Fruit fly (Drosophila melanogaster) whole organism, embryonic: ENCODE results near the gene miple1.

Source experiments
- Antp ChIP-seq: fragments of 200-800 bp; sonication (Bioruptor generic); optimal IDR thresholded peaks from 3 replicates; lab custom pipeline; 2016; ENCODE audit warnings: missing biosample characterization, missing genetic modification characterization
- BtbVII ChIP-seq: fragments of 200-800 bp; sonication (Bioruptor generic); optimal IDR thresholded peaks from 3 replicates; lab custom pipeline; 2017; ENCODE audit warnings: missing biosample characterization, mild to moderate bottlenecking, missing genetic modification characterization
- CG10654 ChIP-seq: fragments of 200-800 bp; sonication (Bioruptor generic); optimal IDR thresholded peaks from 2 replicates; lab custom pipeline; 2016; ENCODE audit warnings: missing biosample characterization, missing genetic modification characterization
- CG10979 ChIP-seq: fragments of 200-800 bp; sonication (Bioruptor generic); optimal IDR thresholded peaks from 2 replicates; lab custom pipeline; 2018; ENCODE audit warnings: missing biosample characterization, mild to moderate bottlenecking, missing genetic modification characterization, moderate library complexity
- CG13287 ChIP-seq: fragments of 200-800 bp; sonication (Bioruptor generic); IDR thresholded peaks from 2 replicates; pipeline ENCODE4 v1.3.6; 2022; ENCODE audit warnings: missing biosample characterization, missing genetic modification characterization; ENCODE audit not compliant: partially characterized antibody
- CG13424 ChIP-seq: fragments of 200-800 bp; sonication (Bioruptor generic); optimal IDR thresholded peaks from 2 replicates; lab custom pipeline; 2019; ENCODE audit warnings: missing biosample characterization, mild to moderate bottlenecking, missing genetic modification characterization, moderate library complexity
- CG14014 ChIP-seq: fragments of 200-800 bp; sonication (Bioruptor generic); IDR thresholded peaks from 2 replicates; pipeline ENCODE4 v1.3.6; 2022; ENCODE audit warnings: missing biosample characterization, missing genetic modification characterization
- CG14860 ChIP-seq: fragments of 200-800 bp; sonication (Bioruptor generic); IDR thresholded peaks from 3 replicates; pipeline ENCODE4 v1.3.6; 2022; ENCODE audit warnings: missing biosample characterization, missing genetic modification characterization; ENCODE audit not compliant: partially characterized antibody
- CG15269 ChIP-seq: fragments of 200-800 bp; sonication (Bioruptor generic); optimal IDR thresholded peaks from 2 replicates; lab custom pipeline; 2018; ENCODE audit warnings: missing biosample characterization, mild to moderate bottlenecking, missing genetic modification characterization, moderate library complexity
- CG1603 ChIP-seq: fragments of 200-800 bp; sonication (Bioruptor generic); optimal IDR thresholded peaks from 2 replicates; lab custom pipeline; 2019; ENCODE audit warnings: missing biosample characterization, mild to moderate bottlenecking, missing genetic modification characterization, moderate library complexity
- CG16863 ChIP-seq: fragments of 200-800 bp; sonication (Bioruptor generic); optimal IDR thresholded peaks from 3 replicates; lab custom pipeline; 2016; ENCODE audit warnings: missing biosample characterization, missing genetic modification characterization
- CG17385 ChIP-seq: fragments of 200-800 bp; sonication (Bioruptor generic); optimal IDR thresholded peaks from 3 replicates; lab custom pipeline; 2018; ENCODE audit warnings: missing biosample characterization, mild to moderate bottlenecking, missing genetic modification characterization
- CG18619 ChIP-seq: fragments of 200-800 bp; sonication (Bioruptor generic); optimal IDR thresholded peaks from 3 replicates; lab custom pipeline; 2017; ENCODE audit warnings: missing biosample characterization, mild to moderate bottlenecking, missing genetic modification characterization
- CG2889 ChIP-seq: fragments of 200-800 bp; sonication (Bioruptor generic); IDR thresholded peaks from 3 replicates; pipeline ENCODE4 v1.3.6; 2022; ENCODE audit warnings: missing biosample characterization, missing genetic modification characterization
- CG30431 ChIP-seq: fragments of 200-800 bp; sonication (Bioruptor generic); optimal IDR thresholded peaks from 2 replicates; lab custom pipeline; 2017; ENCODE audit warnings: missing biosample characterization, missing genetic modification characterization
- CG31441 ChIP-seq: fragments of 200-800 bp; sonication (Bioruptor generic); IDR thresholded peaks from 2 replicates; pipeline ENCODE4 v1.3.6; 2022; ENCODE audit warnings: missing biosample characterization, missing genetic modification characterization
- CG3847 ChIP-seq: fragments of 200-800 bp; sonication (Bioruptor generic); IDR thresholded peaks from 2 replicates; pipeline ENCODE4 v1.3.6; 2022; ENCODE audit warnings: missing biosample characterization, missing genetic modification characterization
- CG42726 ChIP-seq: fragments of 200-800 bp; sonication (Bioruptor generic); IDR thresholded peaks from 2 replicates; pipeline ENCODE4 v1.3.6; 2022; ENCODE audit warnings: missing biosample characterization, missing genetic modification characterization; ENCODE audit not compliant: partially characterized antibody
- CG4282 ChIP-seq: fragments of 200-800 bp; sonication (Bioruptor generic); optimal IDR thresholded peaks from 2 replicates; lab custom pipeline; 2016; ENCODE audit warnings: missing biosample characterization, missing genetic modification characterization
- CG4820 ChIP-seq: fragments of 200-800 bp; sonication (Bioruptor generic); optimal IDR thresholded peaks from 3 replicates; lab custom pipeline; 2016; ENCODE audit warnings: missing biosample characterization, missing genetic modification characterization
- CG5245 ChIP-seq: fragments of 200-800 bp; sonication (Bioruptor generic); optimal IDR thresholded peaks from 3 replicates; lab custom pipeline; 2016; ENCODE audit warnings: missing biosample characterization, missing genetic modification characterization
- CG7963 ChIP-seq: fragments of 200-800 bp; sonication (Bioruptor generic); IDR thresholded peaks from 3 replicates; pipeline ENCODE4 v1.3.6; 2022; ENCODE audit warnings: missing biosample characterization, missing genetic modification characterization; ENCODE audit not compliant: partially characterized antibody
- CG8388 ChIP-seq: fragments of 200-800 bp; sonication (Bioruptor generic); optimal IDR thresholded peaks from 2 replicates; lab custom pipeline; 2019; ENCODE audit warnings: missing biosample characterization, mild to moderate bottlenecking, missing genetic modification characterization, moderate library complexity
- CG8478 ChIP-seq: fragments of >200 bp; optimal IDR thresholded peaks from 2 replicates; lab custom pipeline; 2018
- CG9609 ChIP-seq: fragments of 200-800 bp; sonication (Bioruptor generic); optimal IDR thresholded peaks from 3 replicates; lab custom pipeline; 2016; ENCODE audit warnings: missing biosample characterization, missing genetic modification characterization
- CG9797 ChIP-seq: fragments of 200-800 bp; sonication (Bioruptor generic); optimal IDR thresholded peaks from 3 replicates; lab custom pipeline; 2018; ENCODE audit warnings: missing biosample characterization, mild to moderate bottlenecking, missing genetic modification characterization
- Camta ChIP-seq: fragments of 200-800 bp; sonication (Bioruptor generic); optimal IDR thresholded peaks from 2 replicates; lab custom pipeline; 2016; ENCODE audit warnings: missing biosample characterization, missing genetic modification characterization
- CkIIα-i1 ChIP-seq: fragments of 200-800 bp; sonication (Bioruptor generic); IDR thresholded peaks from 2 replicates; pipeline ENCODE4 v1.3.6; 2022; ENCODE audit warnings: missing biosample characterization, missing genetic modification characterization
- CoRest ChIP-seq: fragments of 200-800 bp; sonication (Bioruptor generic); optimal IDR thresholded peaks from 3 replicates; lab custom pipeline; 2018; ENCODE audit warnings: missing biosample characterization, mild to moderate bottlenecking, missing genetic modification characterization, moderate library complexity
- D19A ChIP-seq: fragments of 200-800 bp; optimal IDR thresholded peaks from 3 replicates; lab custom pipeline; 2019; ENCODE audit warnings: missing biosample characterization, mild to moderate bottlenecking, missing genetic modification characterization, moderate library complexity
- D19B ChIP-seq: fragments of 200-800 bp; sonication (Bioruptor generic); optimal IDR thresholded peaks from 2 replicates; lab custom pipeline; 2017; ENCODE audit warnings: missing biosample characterization, mild to moderate bottlenecking, missing genetic modification characterization
- Dp ChIP-seq: fragments of 200-800 bp; sonication (Bioruptor generic); optimal IDR thresholded peaks from 2 replicates; lab custom pipeline; 2018; ENCODE audit warnings: missing biosample characterization, mild to moderate bottlenecking, missing genetic modification characterization, moderate library complexity
- Ets65A ChIP-seq: fragments of 200-800 bp; sonication (Bioruptor generic); peaks from one replicate; lab custom pipeline; 2016; ENCODE audit warnings: missing biosample characterization, missing genetic modification characterization
- HHEX ChIP-seq: fragments of 200-800 bp; sonication (Bioruptor generic); optimal IDR thresholded peaks from 3 replicates; lab custom pipeline; 2017; ENCODE audit warnings: missing biosample characterization, mild to moderate bottlenecking, missing genetic modification characterization, missing genetic modification reagents
- Hr3 ChIP-seq: fragments of 200-800 bp; sonication (Bioruptor generic); optimal IDR thresholded peaks from 3 replicates; lab custom pipeline; 2016; ENCODE audit warnings: missing biosample characterization, missing genetic modification characterization
- Lim3 ChIP-seq: fragments of 200-800 bp; sonication (Bioruptor generic); IDR thresholded peaks from 2 replicates; pipeline ENCODE4 v1.3.6; 2022; ENCODE audit warnings: missing biosample characterization, missing genetic modification characterization
- Myb ChIP-seq: fragments of 200-800 bp; sonication (Bioruptor generic); optimal IDR thresholded peaks from 2 replicates; lab custom pipeline; 2016; ENCODE audit warnings: missing biosample characterization, missing genetic modification characterization
- NC2α ChIP-seq: fragments of 200-800 bp; sonication (Bioruptor generic); optimal IDR thresholded peaks from 2 replicates; lab custom pipeline; 2016; ENCODE audit warnings: missing biosample characterization, missing genetic modification characterization
- Taf1 ChIP-seq: fragments of 200-800 bp; sonication (Bioruptor generic); IDR thresholded peaks from 2 replicates; pipeline ENCODE4 v1.3.6; 2022; ENCODE audit warnings: missing biosample characterization, missing genetic modification characterization
- amos ChIP-seq: fragments of 200-800 bp; sonication (Bioruptor generic); IDR thresholded peaks from 2 replicates; pipeline ENCODE4 v1.3.6; 2022; ENCODE audit warnings: missing biosample characterization, missing genetic modification characterization; ENCODE audit not compliant: partially characterized antibody
- crp ChIP-seq, 2 experiments: fragments of 200-800 bp; sonication (Bioruptor generic); optimal IDR thresholded peaks; 2 replicates in 1 of 2; 3 replicates in 1 of 2; lab custom pipeline; 2017; ENCODE audit warnings: missing biosample characterization in 2 of 2, missing genetic modification characterization in 2 of 2, mild to moderate bottlenecking in 1 of 2, moderate library complexity in 1 of 2
- dimm ChIP-seq: fragments of 200-800 bp; sonication (Bioruptor generic); IDR thresholded peaks from 2 replicates; pipeline ENCODE4 v1.3.6; 2022; ENCODE audit warnings: missing biosample characterization, missing genetic modification characterization
- ems ChIP-seq: fragments of 200-800 bp; sonication (Bioruptor generic); optimal IDR thresholded peaks from 3 replicates; lab custom pipeline; 2016; ENCODE audit warnings: missing biosample characterization, missing genetic modification characterization
- fd3F ChIP-seq: fragments of 200-800 bp; sonication (Bioruptor generic); optimal IDR thresholded peaks from 2 replicates; lab custom pipeline; 2018; ENCODE audit warnings: missing biosample characterization, mild to moderate bottlenecking, missing genetic modification characterization, moderate library complexity
- ftz-f1 ChIP-seq: fragments of 200-800 bp; sonication (Bioruptor generic); optimal IDR thresholded peaks from 2 replicates; lab custom pipeline; 2016; ENCODE audit warnings: missing biosample characterization, missing genetic modification characterization
- her ChIP-seq: fragments of 200-800 bp; sonication (Bioruptor generic); optimal IDR thresholded peaks from 2 replicates; lab custom pipeline; 2016; ENCODE audit warnings: missing biosample characterization, missing genetic modification characterization
- jumu ChIP-seq: fragments of 200-800 bp; sonication (Bioruptor generic); optimal IDR thresholded peaks from 3 replicates; lab custom pipeline; 2016; ENCODE audit warnings: missing biosample characterization, missing genetic modification characterization
- klu ChIP-seq: fragments of 200-800 bp; sonication (Bioruptor generic); IDR thresholded peaks from 2 replicates; pipeline ENCODE4 v1.3.6; 2022; ENCODE audit warnings: missing biosample characterization, missing genetic modification characterization
- lilli ChIP-seq: fragments of 200-800 bp; sonication (Bioruptor generic); optimal IDR thresholded peaks from 3 replicates; lab custom pipeline; 2016; ENCODE audit warnings: missing biosample characterization, missing genetic modification characterization
- rib ChIP-seq: fragments of 200-800 bp; sonication (Bioruptor generic); IDR thresholded peaks from 2 replicates; pipeline ENCODE4 v1.3.6; 2022; ENCODE audit warnings: missing biosample characterization, missing genetic modification characterization
- ssp ChIP-seq: fragments of 200-800 bp; sonication (Bioruptor generic); IDR thresholded peaks from 2 replicates; pipeline ENCODE4 v1.3.6; 2022; ENCODE audit warnings: missing biosample characterization, missing genetic modification characterization

miple1 gene

DNA sequence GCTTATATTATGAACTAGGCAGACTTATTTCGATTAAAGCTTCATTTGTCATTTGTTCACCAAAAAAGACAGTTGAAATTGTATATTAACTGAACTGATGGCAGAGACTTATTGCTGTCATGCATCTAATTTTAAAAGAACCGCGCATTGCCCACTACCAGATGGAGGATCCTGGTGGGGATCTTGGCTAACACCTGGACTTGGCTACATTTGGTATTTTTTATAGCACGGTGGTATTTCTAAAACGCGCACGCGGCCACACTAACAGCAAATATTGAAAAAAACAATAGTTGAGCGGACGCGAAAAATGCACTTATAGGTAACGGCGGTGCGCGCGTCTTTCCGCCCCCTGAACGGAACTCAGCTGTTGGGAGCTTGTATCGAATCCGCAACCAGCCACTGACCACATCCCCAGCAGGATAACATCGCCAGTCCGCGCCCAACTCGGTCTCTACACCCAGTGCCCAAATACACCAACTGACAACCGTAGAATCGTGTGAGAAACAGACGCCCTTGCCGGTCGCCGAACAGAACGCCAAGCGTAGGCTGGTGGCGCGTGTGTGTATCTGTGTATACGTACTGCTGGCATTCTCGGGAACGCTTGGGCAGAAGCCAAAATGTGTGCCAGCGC lies 25.2 kb downstream of the miple1 start (continued):
- TF ChIP-seq Myb (GFP tag; lab: Kevin White, UChicago) (peak; percentile 74), Lim3 (GFP tag; lab: Robert Waterston, UW) (no peak), CG13424 (tag; lab: Kevin White, UChicago) (no peak), CG4820 (GFP tag; lab: Kevin White, UChicago) (no peak), CG1603 (tag; lab: Kevin White, UChicago) (peak; percentile 75), her (GFP tag; lab: Kevin White, UChicago) (peak; percentile 63), D19B (GFP tag; lab: Kevin White, UChicago) (no peak), CG3847 (GFP tag; lab: Robert Waterston, UW) (peak; percentile 44; the same call in 1 of the 2 replicates), CG17385 (GFP tag; lab: Kevin White, UChicago) (no peak), CG15269 (no peak), CG14014 (GFP tag; lab: Robert Waterston, UW) (peak; percentile 31; the same call in 1 of the 2 replicates), CG14860 (no peak; the same call in 2 of the 3 replicates), Taf1 (GFP tag; lab: Robert Waterston, UW) (no peak), CG16863 (GFP tag; lab: Kevin White, UChicago) (no peak), jumu (GFP tag; lab: Kevin White, UChicago) (peak; percentile 47), CG30431 (GFP tag; lab: Kevin White, UChicago) (no peak), CG31441 (GFP tag; lab: Robert Waterston, UW) (peak; percentile 31; the same call in 1 of the 2 replicates), CG9797 (peak; percentile 97), fd3F (GFP tag; lab: Kevin White, UChicago) (no peak), CG2889 (GFP tag; lab: Robert Waterston, UW) (no peak), ftz-f1 (GFP tag; lab: Kevin White, UChicago) (no peak), CG8478 (no peak), CG10654 (no peak), Dp (GFP tag; lab: Kevin White, UChicago) (peak; percentile 93), ssp (GFP tag; lab: Robert Waterston, UW) (no peak), CG7963 (no peak), crp (GFP tag; optimal IDR thresholded peaks at IDR 0.05; lab: Kevin White, UChicago) (peak; percentile 46 to 87), klu (GFP tag; lab: Robert Waterston, UW) (no peak), BtbVII (GFP tag; lab: Kevin White, UChicago) (no peak), CG13287 (peak; percentile 24; the same call in 1 of the 2 replicates), lilli (GFP tag; lab: Kevin White, UChicago) (no peak), dimm (GFP tag; lab: Robert Waterston, UW) (no peak), CG18619 (GFP tag; lab: Kevin White, UChicago) (no peak), CG4282 (no peak), Antp (no peak), Camta (GFP tag; lab: Kevin White, UChicago) (no peak), CG9609 (GFP tag; lab: Kevin White, UChicago) (no peak), Hr3 (GFP tag; lab: Kevin White, UChicago) (no peak), D19A (tag; lab: Kevin White, UChicago) (peak; percentile 23), CG5245 (GFP tag; lab: Kevin White, UChicago) (no peak), rib (GFP tag; lab: Robert Waterston, UW) (no peak), CG42726 (GFP tag; lab: Robert Waterston, UW) (no peak), CoRest (peak; percentile 52), Ets65A (GFP tag; lab: Kevin White, UChicago) (no peak), CG10979 (tag; lab: Kevin White, UChicago) (no peak), amos (GFP tag; lab: Robert Waterston, UW) (no peak), HHEX (GFP tag; lab: Kevin White, UChicago) (no peak), CG8388 (GFP tag; lab: Kevin White, UChicago) (no peak), ems (GFP tag; lab: Kevin White, UChicago) (no peak), CkIIα-i1 (GFP tag; lab: Robert Waterston, UW) (no peak), NC2α (GFP tag; lab: Kevin White, UChicago) (no peak)
